Worm (Caenorhabditis elegans): ENCODE measurements around the gene T05B4.9.

Gene T05B4.9

ce11 chrV:4073455-4073854 is 44.8 kb downstream of the T05B4.9 start, which contains the start of gene otpl-2:
otpl-2 (plus strand) TSS chrV:4073755.
- no peak for TF ChIP-seq him-1 (tag; optimal IDR thresholded peaks at IDR 0.05)
